Worm (Caenorhabditis elegans) whole organism, L4/young adult: ENCODE data around the gene nhr-68.

Source experiments
- W03F9.2 ChIP-seq: fragments of 150-350 bp; optimal IDR thresholded peaks from 2 replicates; lab custom pipeline; 2014; ENCODE audit warnings: missing biosample characterization, missing genetic modification characterization
- dao-5 ChIP-seq: sonication (generic microtip); optimal IDR thresholded peaks from 2 replicates; lab custom pipeline; 2016; ENCODE audit warnings: missing genotype, missing genetic modification characterization, moderate library complexity, missing compliant biosample characterization
- him-1 ChIP-seq: sonication (generic microtip); optimal IDR thresholded peaks from 2 replicates; lab custom pipeline; 2016; ENCODE audit warnings: missing genotype, missing genetic modification reagents, missing genetic modification characterization, missing compliant biosample characterization

DNA sequence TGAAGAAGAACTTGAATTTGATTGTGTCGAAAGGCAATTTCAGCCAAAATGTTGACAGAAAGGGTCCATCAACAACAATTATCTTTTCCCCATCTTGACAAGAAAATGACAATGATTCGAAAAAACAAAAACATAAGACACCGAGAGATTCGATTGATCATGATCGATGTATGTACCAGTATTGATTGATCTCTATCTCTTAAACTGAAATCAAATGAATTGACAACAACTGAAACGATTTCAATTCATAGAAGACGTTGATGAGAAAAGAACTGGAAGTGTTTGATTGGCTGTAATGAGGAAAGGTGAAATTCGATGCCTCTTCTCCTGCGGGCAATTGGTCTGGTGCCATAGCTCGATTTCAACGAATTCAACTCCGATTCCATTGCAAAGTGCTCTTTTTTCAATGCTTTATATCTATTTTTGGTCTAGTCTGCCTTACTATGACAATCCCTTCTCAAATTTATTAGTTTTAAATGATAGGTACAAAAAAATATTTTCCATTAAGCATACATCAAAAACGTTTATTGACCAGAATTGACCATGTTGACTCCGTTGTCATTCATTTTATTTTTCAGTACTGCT lies 39.8 kb upstream of the nhr-68 start:
- no peak for TF ChIP-seq him-1 (tag; lab: Kevin White, UChicago)
- no peak for TF ChIP-seq W03F9.2 (tag; lab: Kevin White, UChicago)
- TF ChIP-seq dao-5 (tag; lab: Kevin White, UChicago): no peak
